Worm (Caenorhabditis elegans) whole organism, early embryonic: ENCODE data around the gene F58G11.4.

Experiments used
- B0310.2 ChIP-seq: sonication (generic microtip); optimal IDR thresholded peaks from 2 replicates; lab custom pipeline; 2016; ENCODE audit warnings: mild to moderate bottlenecking, missing genetic modification characterization, missing compliant biosample characterization
- F13C5.2 ChIP-seq: sonication (generic microtip); optimal IDR thresholded peaks from 2 replicates; lab custom pipeline; 2017; ENCODE audit warnings: mild to moderate bottlenecking, missing genetic modification characterization, inconsistent platforms, missing compliant biosample characterization
- ama-1 ChIP-seq: fragments of 150-350 bp; optimal IDR thresholded peaks from 2 replicates; lab custom pipeline; 2014
- ceh-13 ChIP-seq: fragments of 200-800 bp; sonication (Bioruptor generic); optimal IDR thresholded peaks from 2 replicates; lab custom pipeline; 2018; ENCODE audit warnings: mild to moderate bottlenecking, missing genetic modification characterization, missing compliant biosample characterization
- flt-1 ChIP-seq: fragments of 200-800 bp; sonication (Bioruptor generic); IDR thresholded peaks from 2 replicates; pipeline ENCODE4 v1.3.6; 2022; ENCODE audit warnings: missing genetic modification characterization, missing compliant biosample characterization
- hnd-1 ChIP-seq: sonication (generic microtip); optimal IDR thresholded peaks from 2 replicates; lab custom pipeline; 2016; ENCODE audit warnings: missing genetic modification characterization, missing compliant biosample characterization
- sea-1 ChIP-seq: fragments of 200-800 bp; sonication (Bioruptor generic); conservative IDR thresholded peaks from 2 replicates; pipeline ENCODE4 v1.3.6; 2022; ENCODE audit warnings: missing genetic modification characterization, missing compliant biosample characterization

DNA sequence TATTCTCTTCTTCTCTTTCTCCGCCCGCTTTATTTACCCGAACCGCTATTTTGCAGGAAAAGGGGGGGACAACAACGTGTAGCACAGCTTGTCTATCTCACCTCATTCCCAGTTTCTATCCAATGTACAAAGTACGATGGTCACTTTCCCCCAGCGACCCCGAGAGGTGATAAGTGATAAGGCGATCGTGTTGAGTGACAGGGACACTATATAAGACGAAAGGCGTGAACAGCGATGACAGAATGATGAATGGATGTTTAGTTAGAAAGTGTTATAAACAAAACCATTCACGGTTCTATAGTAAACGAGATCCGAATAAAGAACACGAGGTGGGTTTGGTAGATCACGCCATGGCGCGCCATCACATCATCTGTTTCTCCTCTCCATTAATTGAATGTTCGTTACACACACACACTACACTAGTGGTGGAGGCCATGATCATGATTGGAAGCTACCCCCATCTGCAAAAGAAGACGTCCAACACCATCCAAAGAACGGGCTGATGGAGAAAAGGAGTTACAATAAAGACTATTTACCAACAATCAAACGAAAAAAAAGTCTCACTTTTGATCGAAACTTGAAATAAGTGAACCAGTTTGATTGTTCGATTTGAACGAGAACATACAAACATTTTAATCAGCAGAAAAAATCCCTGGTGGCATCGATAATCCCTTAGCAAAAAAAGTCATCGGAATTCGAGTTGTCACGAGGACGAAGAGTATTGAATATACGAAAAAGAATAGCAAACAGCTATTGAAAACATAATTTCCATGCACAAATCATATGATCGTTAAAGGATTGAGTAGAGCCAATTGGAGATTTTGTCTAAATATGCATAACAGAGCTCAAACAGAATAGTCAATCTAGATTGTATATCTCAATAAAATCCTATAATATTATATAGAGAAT, 15.8 kb upstream of the F58G11.4 start:
- TF ChIP-seq F13C5.2 (no peak), flt-1 (GFP tag; lab: Robert Waterston, UW) (no peak), sea-1 (GFP tag; lab: Robert Waterston, UW) (no peak), ama-1 (lab: Kevin White, UChicago) (no peak), ceh-13 (GFP tag; lab: Kevin White, UChicago) (no peak), hnd-1 (tag; lab: Kevin White, UChicago) (no peak), B0310.2 (tag; lab: Kevin White, UChicago) (no peak)
